Worm (Caenorhabditis elegans) whole organism, young adult: ENCODE data around the gene F45G2.9.

Experiments
- B0035.1 ChIP-seq: sonication (generic microtip); optimal IDR thresholded peaks from 2 replicates; lab custom pipeline; 2016; ENCODE audit warnings: missing genetic modification characterization, mild to moderate bottlenecking, missing compliant biosample characterization, missing genotype, missing genetic modification reagents
- F10E7.11 ChIP-seq: sonication (generic microtip); optimal IDR thresholded peaks from 2 replicates; lab custom pipeline; 2017; ENCODE audit warnings: mild to moderate bottlenecking, missing genetic modification characterization, moderate library complexity, missing compliant biosample characterization
- F33H1.4 ChIP-seq: fragments of 200-800 bp; sonication (Bioruptor generic); IDR thresholded peaks from 2 replicates; pipeline ENCODE4 v1.3.6; 2022; ENCODE audit warnings: missing genetic modification reagents, missing genetic modification characterization, missing compliant biosample characterization
- F49E8.2 ChIP-seq: sonication (generic microtip); optimal IDR thresholded peaks from 3 replicates; lab custom pipeline; 2017; ENCODE audit warnings: missing genetic modification characterization, mild to moderate bottlenecking, missing compliant biosample characterization, antibody characterized with exemption, moderate library complexity; ENCODE audit not compliant: insufficient read depth
- F55B11.4 ChIP-seq: sonication (generic microtip); optimal IDR thresholded peaks from 2 replicates; lab custom pipeline; 2016; ENCODE audit warnings: missing compliant biosample characterization, missing genetic modification characterization, borderline replicate concordance; ENCODE audit not compliant: insufficient read depth
- Y56A3A.18 ChIP-seq: fragments of 200-800 bp; sonication (Bioruptor generic); IDR thresholded peaks from 2 replicates; pipeline ENCODE4 v1.3.6; 2022; ENCODE audit warnings: missing genetic modification reagents, missing genetic modification characterization, missing compliant biosample characterization
- Y95B8A.8 ChIP-seq: fragments of 200-800 bp; sonication (Bioruptor generic); IDR thresholded peaks from 2 replicates; pipeline ENCODE4 v1.3.6; 2022; ENCODE audit warnings: missing genetic modification reagents, missing genetic modification characterization, missing compliant biosample characterization
- ZK185.1 ChIP-seq: sonication (generic microtip); optimal IDR thresholded peaks from 2 replicates; lab custom pipeline; 2016; ENCODE audit warnings: mild to moderate bottlenecking, missing genetic modification characterization, missing compliant biosample characterization; ENCODE audit not compliant: poor library complexity, severe bottlenecking
- atf-7 ChIP-seq: sonication (generic microtip); optimal IDR thresholded peaks from 2 replicates; lab custom pipeline; 2017; ENCODE audit warnings: mild to moderate bottlenecking, missing genetic modification characterization, missing compliant biosample characterization
- attf-3 ChIP-seq: fragments of 200-800 bp; sonication (Bioruptor generic); conservative IDR thresholded peaks from 2 replicates; pipeline ENCODE4 v1.3.6; 2022; ENCODE audit warnings: missing genetic modification reagents, missing genetic modification characterization, missing compliant biosample characterization
- attf-6 ChIP-seq: fragments of 200-800 bp; sonication (Bioruptor generic); IDR thresholded peaks from 2 replicates; pipeline ENCODE4 v1.3.6; 2022; ENCODE audit warnings: missing genetic modification reagents, missing genetic modification characterization, missing compliant biosample characterization
- cebp-1 ChIP-seq, 2 experiments: fragments of 200-800 bp in 1 of 2; sonication (Bioruptor generic) in 1 of 2; sonication (generic microtip) in 1 of 2; IDR thresholded peaks in 1 of 2; optimal IDR thresholded peaks in 1 of 2; 2 replicates each; pipeline versions ENCODE4 v1.3.6 to Lab custom; 2017 to 2022; ENCODE audit warnings: missing compliant biosample characterization in 2 of 2, missing genetic modification characterization in 2 of 2, mild to moderate bottlenecking in 1 of 2, missing genetic modification reagents in 1 of 2, moderate library complexity in 1 of 2
- ceh-40 ChIP-seq: fragments of 200-800 bp; sonication (Bioruptor generic); IDR thresholded peaks from 2 replicates; pipeline ENCODE4 v1.3.6; 2022; ENCODE audit warnings: missing genetic modification characterization, missing compliant biosample characterization
- die-1 ChIP-seq: sonication (generic microtip); optimal IDR thresholded peaks from 2 replicates; lab custom pipeline; 2016; ENCODE audit warnings: missing genotype, mild to moderate bottlenecking, missing genetic modification characterization, missing compliant biosample characterization
- dpl-1 ChIP-seq: fragments of 150-350 bp; optimal IDR thresholded peaks from 2 replicates; lab custom pipeline; 2014; ENCODE audit warnings: missing biosample characterization, missing genetic modification reagents, missing genetic modification characterization
- egl-18 ChIP-seq: fragments of 200-800 bp; sonication (Bioruptor generic); IDR thresholded peaks from 2 replicates; pipeline ENCODE4 v1.3.6; 2022; ENCODE audit warnings: missing genetic modification reagents, missing genetic modification characterization, missing compliant biosample characterization
- egl-44 ChIP-seq: fragments of 200-800 bp; sonication (Bioruptor generic); IDR thresholded peaks from 2 replicates; pipeline ENCODE4 v1.3.6; 2022; ENCODE audit warnings: missing genetic modification reagents, missing genetic modification characterization, missing compliant biosample characterization
- egrh-3 ChIP-seq: fragments of 200-800 bp; sonication (Bioruptor generic); IDR thresholded peaks from 2 replicates; pipeline ENCODE4 v1.3.6; 2022; ENCODE audit warnings: missing genetic modification reagents, missing genetic modification characterization, missing compliant biosample characterization
- hlh-26 ChIP-seq: fragments of 200-800 bp; sonication (Bioruptor generic); conservative IDR thresholded peaks from 2 replicates; pipeline ENCODE4 v1.3.6; 2022; ENCODE audit warnings: missing genetic modification reagents, missing genetic modification characterization, missing compliant biosample characterization
- hmg-20 ChIP-seq: fragments of 200-800 bp; sonication (Bioruptor generic); IDR thresholded peaks from 2 replicates; pipeline ENCODE4 v1.3.6; 2022; ENCODE audit warnings: missing genetic modification reagents, missing genetic modification characterization, missing compliant biosample characterization
- let-607 ChIP-seq, 2 experiments: fragments of 200-800 bp in 1 of 2; sonication (Bioruptor generic) in 1 of 2; sonication (generic microtip) in 1 of 2; optimal IDR thresholded peaks; 2 replicates each; lab custom pipeline; 2016 to 2018; ENCODE audit warnings: mild to moderate bottlenecking in 2 of 2, missing compliant biosample characterization in 2 of 2, missing genetic modification characterization in 2 of 2, moderate library complexity in 2 of 2, missing genotype in 1 of 2
- lin-26 ChIP-seq: fragments of 200-800 bp; sonication (Bioruptor generic); IDR thresholded peaks from 2 replicates; pipeline ENCODE4 v1.3.6; 2022; ENCODE audit warnings: missing genetic modification reagents, missing genetic modification characterization, missing compliant biosample characterization
- lin-35 ChIP-seq, 3 experiments: fragments of 150-350 bp in 2 of 3; sonication (generic microtip) in 1 of 3; optimal IDR thresholded peaks; 2 replicates each; lab custom pipeline; 2014 to 2018; ENCODE audit warnings: missing biosample characterization in 3 of 3, missing genetic modification characterization in 3 of 3, missing genetic modification reagents in 3 of 3
- lin-40 ChIP-seq: sonication (generic microtip); optimal IDR thresholded peaks from 2 replicates; lab custom pipeline; 2016; ENCODE audit warnings: missing genetic modification characterization, mild to moderate bottlenecking, missing compliant biosample characterization, missing genotype, missing genetic modification reagents
- lsl-1 ChIP-seq: fragments of 200-800 bp; sonication (Bioruptor generic); optimal IDR thresholded peaks from 2 replicates; lab custom pipeline; 2018; ENCODE audit warnings: mild to moderate bottlenecking, missing genetic modification characterization, moderate library complexity, missing compliant biosample characterization
- madf-3 ChIP-seq: fragments of 200-800 bp; sonication (Bioruptor generic); IDR thresholded peaks from 2 replicates; pipeline ENCODE4 v1.3.6; 2022; ENCODE audit warnings: missing genetic modification reagents, missing genetic modification characterization, missing compliant biosample characterization
- madf-8 ChIP-seq: fragments of 200-800 bp; sonication (Bioruptor generic); conservative IDR thresholded peaks from 2 replicates; pipeline ENCODE4 v1.3.6; 2022; ENCODE audit warnings: missing genetic modification reagents, missing genetic modification characterization, missing compliant biosample characterization
- nfya-2 ChIP-seq: fragments of 200-800 bp; sonication (Bioruptor generic); IDR thresholded peaks from 2 replicates; pipeline ENCODE4 v1.3.6; 2022; ENCODE audit warnings: missing genetic modification reagents, missing genetic modification characterization, missing compliant biosample characterization
- nhr-179 ChIP-seq: sonication (generic microtip); optimal IDR thresholded peaks from 2 replicates; lab custom pipeline; 2016; ENCODE audit warnings: mild to moderate bottlenecking, missing genetic modification characterization, missing compliant biosample characterization
- nhr-27 ChIP-seq: fragments of 200-800 bp; sonication (Bioruptor generic); optimal IDR thresholded peaks from 2 replicates; lab custom pipeline; 2018; ENCODE audit warnings: mild to moderate bottlenecking, missing genetic modification characterization, moderate library complexity, missing compliant biosample characterization
- nhr-90 ChIP-seq: sonication (generic microtip); optimal IDR thresholded peaks from 2 replicates; lab custom pipeline; 2016; ENCODE audit warnings: missing genotype, mild to moderate bottlenecking, missing genetic modification characterization, missing compliant biosample characterization
- pbrm-1 ChIP-seq: fragments of 200-800 bp; sonication (Bioruptor generic); IDR thresholded peaks from 2 replicates; pipeline ENCODE4 v1.3.6; 2022; ENCODE audit warnings: missing genetic modification reagents, missing genetic modification characterization, missing compliant biosample characterization
- repo-1 ChIP-seq: sonication (generic microtip); optimal IDR thresholded peaks from 2 replicates; lab custom pipeline; 2017; ENCODE audit warnings: mild to moderate bottlenecking, missing genetic modification characterization, missing compliant biosample characterization
- rpc-1 ChIP-seq, 2 experiments: fragments of 150-350 bp in 1 of 2; sonication (generic microtip) in 1 of 2; optimal IDR thresholded peaks; 2 replicates each; lab custom pipeline; 2014 to 2018; ENCODE audit warnings: missing biosample characterization in 1 of 2, missing genetic modification characterization in 1 of 2, missing genetic modification reagents in 1 of 2, missing genotype in 1 of 2
- sea-2 ChIP-seq: fragments of 200-800 bp; sonication (Bioruptor generic); IDR thresholded peaks from 2 replicates; pipeline ENCODE4 v1.3.6; 2022; ENCODE audit warnings: missing genetic modification characterization, missing compliant biosample characterization
- snpc-3.4 ChIP-seq: sonication (generic microtip); optimal IDR thresholded peaks from 2 replicates; lab custom pipeline; 2017; ENCODE audit warnings: missing genetic modification characterization, mild to moderate bottlenecking, missing compliant biosample characterization, antibody characterized with exemption, moderate library complexity, missing genotype, missing genetic modification reagents
- tlf-1 ChIP-seq: fragments of 200-800 bp; sonication (Bioruptor generic); optimal IDR thresholded peaks from 2 replicates; lab custom pipeline; 2018; ENCODE audit warnings: mild to moderate bottlenecking, missing genetic modification characterization, missing compliant biosample characterization
- unc-130 ChIP-seq: sonication (generic microtip); optimal IDR thresholded peaks from 2 replicates; lab custom pipeline; 2016; ENCODE audit warnings: missing genetic modification reagents, missing genetic modification characterization, missing compliant biosample characterization
- ztf-18 ChIP-seq: sonication (generic microtip); optimal IDR thresholded peaks from 2 replicates; lab custom pipeline; 2016; ENCODE audit warnings: missing genotype, mild to moderate bottlenecking, missing genetic modification characterization, missing compliant biosample characterization
- ztf-22 ChIP-seq: fragments of 200-800 bp; sonication (Bioruptor generic); optimal IDR thresholded peaks from 2 replicates; lab custom pipeline; 2018; ENCODE audit warnings: mild to moderate bottlenecking, missing genetic modification characterization, moderate library complexity, missing compliant biosample characterization
- ztf-26 ChIP-seq: sonication (generic microtip); optimal IDR thresholded peaks from 2 replicates; lab custom pipeline; 2017; ENCODE audit warnings: missing genetic modification characterization, missing compliant biosample characterization
- ztf-28 ChIP-seq: fragments of 200-800 bp; sonication (Bioruptor generic); IDR thresholded peaks from 2 replicates; pipeline ENCODE4 v1.3.6; 2022; ENCODE audit warnings: missing genetic modification reagents, missing genetic modification characterization, missing compliant biosample characterization
- ztf-6 ChIP-seq: fragments of 200-800 bp; sonication (Bioruptor generic); IDR thresholded peaks from 2 replicates; pipeline ENCODE4 v1.3.6; 2022; ENCODE audit warnings: missing genetic modification reagents, missing genetic modification characterization, missing compliant biosample characterization

The F45G2.9 gene

DNA sequence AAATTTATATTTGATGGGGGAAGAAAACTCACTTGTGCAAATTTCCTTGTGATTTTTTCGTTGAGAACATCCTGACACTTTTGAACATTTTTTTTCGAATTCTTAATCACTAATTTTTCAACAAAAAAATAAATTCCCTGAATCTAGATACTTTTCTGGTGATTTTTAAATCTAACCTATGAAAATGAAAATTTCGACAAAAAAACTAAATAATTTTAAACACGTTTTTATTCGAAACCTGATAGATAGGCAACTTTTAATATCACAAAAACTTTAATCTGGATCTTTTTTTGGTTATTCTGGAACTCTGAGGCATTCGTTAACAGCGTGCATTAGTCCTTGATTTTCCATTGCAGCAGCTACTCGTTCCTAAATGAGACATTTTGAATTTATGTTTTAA, at the start of gene F45G2.9:
TSS of gene F45G2.9 (minus strand) at position 101 of the 400 bp plus-strand sequence.
- no peak for TF ChIP-seq F55B11.4 (tag; lab: Kevin White, UChicago)
- no peak for TF ChIP-seq ZK185.1 (tag; lab: Kevin White, UChicago)
- TF ChIP-seq snpc-3.4: no peak
- no peak for TF ChIP-seq dpl-1
- TF ChIP-seq ztf-26 (tag; lab: Kevin White, UChicago): no peak
- no peak for TF ChIP-seq pbrm-1 (GFP tag; lab: Robert Waterston, UW)
- no peak for TF ChIP-seq madf-8
- TF ChIP-seq madf-3 (GFP tag; lab: Robert Waterston, UW): no peak
- no peak for TF ChIP-seq unc-130 (GFP tag; lab: Kevin White, UChicago)
- TF ChIP-seq nfya-2 (GFP tag; lab: Robert Waterston, UW): no peak
- no peak for TF ChIP-seq rpc-1 (optimal IDR thresholded peaks at IDR 0.05; lab: Kevin White, UChicago)
- no peak for TF ChIP-seq rpc-1 (tag; optimal IDR thresholded peaks at IDR 0.05; lab: Kevin White, UChicago)

DNA sequence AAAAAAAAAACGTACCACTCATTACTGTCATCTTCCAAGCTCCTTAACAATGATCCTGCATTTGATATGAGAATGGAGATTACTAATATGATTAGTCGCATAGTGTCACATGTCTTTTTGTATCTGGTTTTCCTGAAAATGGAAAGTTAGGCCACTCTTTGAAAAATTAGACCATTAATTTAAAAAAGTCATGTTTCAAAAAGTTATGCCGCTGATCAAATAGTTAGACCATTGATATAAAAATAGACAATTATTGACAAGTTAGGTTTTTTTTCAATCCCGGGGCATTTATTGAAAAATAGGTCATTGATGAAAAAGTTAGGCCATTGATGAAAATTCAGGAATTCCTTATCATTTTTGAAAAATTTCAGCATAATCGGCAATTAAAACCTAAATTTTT, 47.3 kb upstream of the F45G2.9 start, which contains the start of gene acc-4:
TSS of gene acc-4 (minus strand) at position 101 of the 400 bp plus-strand sequence.
- TF ChIP-seq ceh-40 (no peak), F49E8.2 (no peak), lin-35 (GFP tag; optimal IDR thresholded peaks at IDR 0.05; lab: Kevin White, UChicago) (no peak), tlf-1 (GFP tag; lab: Kevin White, UChicago) (no peak), hmg-20 (no peak), F10E7.11 (tag; lab: Kevin White, UChicago) (no peak), ztf-6 (GFP tag; lab: Robert Waterston, UW) (no peak), madf-3 (GFP tag; lab: Robert Waterston, UW) (no peak), cebp-1 (GFP tag; IDR thresholded peaks at IDR 0.05; lab: Robert Waterston, UW) (no peak), cebp-1 (tag; optimal IDR thresholded peaks at IDR 0.05; lab: Kevin White, UChicago) (no peak), lsl-1 (GFP tag; lab: Kevin White, UChicago) (no peak), hlh-26 (GFP tag; lab: Robert Waterston, UW) (no peak), lin-26 (no peak), ztf-28 (no peak), nhr-90 (tag; lab: Kevin White, UChicago) (no peak), nhr-27 (tag; lab: Kevin White, UChicago) (no peak), madf-8 (no peak)

DNA sequence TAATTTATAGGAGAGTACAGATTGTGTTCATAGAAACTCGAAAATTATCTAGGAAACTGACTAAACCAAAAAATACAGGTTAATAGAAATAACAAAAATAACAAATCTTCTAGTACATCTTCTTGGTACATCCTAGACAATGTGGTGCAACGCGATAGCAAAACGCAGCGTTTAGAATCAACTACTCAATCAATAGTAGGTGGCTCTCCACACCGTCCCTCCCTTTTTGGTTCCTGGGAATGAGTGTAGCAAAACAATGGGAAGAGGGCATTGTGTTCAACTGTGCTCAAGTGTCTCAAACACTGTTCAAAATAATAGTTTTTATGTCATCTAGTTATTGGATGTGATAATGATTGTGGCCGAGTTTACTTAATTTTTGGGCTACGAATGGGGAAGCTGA, 39.9 kb upstream of the F45G2.9 start, which contains the start of gene T27E9.6:
TSS of gene T27E9.6 (minus strand) at position 101 of the 400 bp plus-strand sequence.
- no peak for TF ChIP-seq ztf-18
- no peak for TF ChIP-seq attf-6 (GFP tag; lab: Robert Waterston, UW)
- no peak for TF ChIP-seq tlf-1 (GFP tag; lab: Kevin White, UChicago)
- no peak for TF ChIP-seq egrh-3 (GFP tag; lab: Robert Waterston, UW)
- TF ChIP-seq nhr-27 (tag; lab: Kevin White, UChicago): no peak
- TF ChIP-seq Y56A3A.18 (GFP tag; lab: Robert Waterston, UW): no peak
- TF ChIP-seq atf-7 (tag; lab: Kevin White, UChicago): no peak
- TF ChIP-seq nhr-179 (tag; lab: Kevin White, UChicago): no peak
- no peak for TF ChIP-seq attf-3 (GFP tag; lab: Robert Waterston, UW)
- TF ChIP-seq egl-18 (GFP tag; lab: Robert Waterston, UW): no peak
- TF ChIP-seq, all 124 proteins: peak for 0

DNA sequence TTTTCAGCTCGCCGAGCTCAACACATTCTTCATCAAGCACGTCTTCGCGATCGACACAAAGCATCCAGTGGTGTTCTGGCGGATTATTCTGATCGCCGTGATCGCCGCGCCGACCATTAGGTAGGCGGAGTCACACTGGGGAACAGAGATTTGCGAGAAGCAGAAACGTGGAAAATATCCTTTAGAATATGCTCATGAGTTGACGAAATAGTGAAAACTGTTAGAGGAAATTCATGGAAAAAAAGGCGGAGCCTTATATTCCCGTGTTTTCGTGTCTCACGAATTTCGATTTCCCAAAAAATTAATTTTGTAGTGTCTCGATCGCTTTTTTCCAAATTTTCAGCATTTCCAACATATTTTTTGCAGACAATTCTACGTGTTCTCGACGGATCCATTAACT, 37.7 kb upstream of the F45G2.9 start:
- TF ChIP-seq ztf-22 (GFP tag; lab: Kevin White, UChicago) (no peak), F33H1.4 (no peak), atf-7 (tag; lab: Kevin White, UChicago) (no peak), nhr-179 (tag; lab: Kevin White, UChicago) (no peak), sea-2 (GFP tag; lab: Robert Waterston, UW) (no peak), lin-40 (tag; lab: Kevin White, UChicago) (no peak), egl-44 (GFP tag; lab: Robert Waterston, UW) (no peak), let-607 (tag; optimal IDR thresholded peaks at IDR 0.05; lab: Kevin White, UChicago) (no peak), B0035.1 (tag; lab: Kevin White, UChicago) (no peak), F55B11.4 (tag; lab: Kevin White, UChicago) (no peak), Y95B8A.8 (no peak), die-1 (tag; lab: Kevin White, UChicago) (no peak), repo-1 (tag; lab: Kevin White, UChicago) (no peak)
